Fruit fly (Drosophila melanogaster) whole organism, embryonic: ENCODE measurements around the gene DEF8.
A peak's percentile ranks its signal among the peaks of the same experiment; 100 is the strongest.

Experiments used
- Antp ChIP-seq: fragments of 200-800 bp; sonication (Bioruptor generic); optimal IDR thresholded peaks from 3 replicates; lab custom pipeline; 2016; ENCODE audit warnings: missing biosample characterization, missing genetic modification characterization
- BEAF-32 ChIP-seq: fragments of 200-800 bp; sonication (Bioruptor generic); optimal IDR thresholded peaks from 3 replicates; lab custom pipeline; 2017; ENCODE audit warnings: missing biosample characterization, missing genetic modification characterization, mild to moderate bottlenecking, moderate library complexity, missing genetic modification reagents
- CG10267 ChIP-seq: fragments of 200-800 bp; sonication (Bioruptor generic); optimal IDR thresholded peaks from 2 replicates; lab custom pipeline; 2018; ENCODE audit warnings: missing biosample characterization, mild to moderate bottlenecking, missing genetic modification characterization, moderate library complexity
- CG12219 ChIP-seq: fragments of 200-800 bp; sonication (Bioruptor generic); optimal IDR thresholded peaks from 3 replicates; lab custom pipeline; 2018; ENCODE audit warnings: missing biosample characterization, mild to moderate bottlenecking, missing genetic modification characterization
- CG12659 ChIP-seq: fragments of 200-800 bp; sonication (Bioruptor generic); optimal IDR thresholded peaks from 3 replicates; lab custom pipeline; 2017; ENCODE audit warnings: mild to moderate bottlenecking, missing biosample characterization, missing genetic modification reagents, missing genetic modification characterization
- CG14050 ChIP-seq: fragments of 200-800 bp; sonication (Bioruptor generic); IDR thresholded peaks from 3 replicates; pipeline ENCODE4 v1.3.6; 2022; ENCODE audit warnings: missing biosample characterization, missing genetic modification characterization
- CG15073 ChIP-seq: fragments of 200-800 bp; sonication (Bioruptor generic); optimal IDR thresholded peaks from 2 replicates; lab custom pipeline; 2016; ENCODE audit warnings: missing biosample characterization, missing genetic modification characterization
- CG16813 ChIP-seq: fragments of 200-800 bp; sonication (Bioruptor generic); IDR thresholded peaks from 3 replicates; pipeline ENCODE4 v1.3.6; 2022; ENCODE audit warnings: missing biosample characterization, missing genetic modification characterization; ENCODE audit not compliant: partially characterized antibody
- CG18476 ChIP-seq: fragments of 200-800 bp; sonication (Bioruptor generic); optimal IDR thresholded peaks from 2 replicates; lab custom pipeline; 2016; ENCODE audit warnings: missing biosample characterization, mild to moderate bottlenecking, missing genetic modification characterization
- CG31365 ChIP-seq: fragments of 200-800 bp; sonication (Bioruptor generic); optimal IDR thresholded peaks from 2 replicates; lab custom pipeline; 2018; ENCODE audit warnings: missing biosample characterization, mild to moderate bottlenecking, missing genetic modification characterization
- CG3281 ChIP-seq: fragments of 200-800 bp; sonication (Bioruptor generic); optimal IDR thresholded peaks from 3 replicates; lab custom pipeline; 2017; ENCODE audit warnings: missing biosample characterization, mild to moderate bottlenecking, missing genetic modification characterization
- CG3726 ChIP-seq: fragments of 200-800 bp; sonication (Bioruptor generic); IDR thresholded peaks from 3 replicates; pipeline ENCODE4, ENCODE4 v1.3.6; 2022; ENCODE audit warnings: missing biosample characterization, missing genetic modification characterization
- CG4617 ChIP-seq: fragments of 200-800 bp; sonication (Bioruptor generic); optimal IDR thresholded peaks from 3 replicates; lab custom pipeline; 2016; ENCODE audit warnings: missing biosample characterization, missing genetic modification characterization, borderline replicate concordance
- CG4730 ChIP-seq: fragments of 200-800 bp; sonication (Bioruptor generic); IDR thresholded peaks from 2 replicates; pipeline ENCODE4 v1.3.6; 2022; ENCODE audit warnings: missing biosample characterization, missing genetic modification characterization
- CG6765 ChIP-seq: fragments of 200-800 bp; sonication (Bioruptor generic); optimal IDR thresholded peaks from 3 replicates; lab custom pipeline; 2017; ENCODE audit warnings: missing biosample characterization, mild to moderate bottlenecking, missing genetic modification characterization
- CG8944 ChIP-seq: fragments of 200-800 bp; sonication (Bioruptor generic); optimal IDR thresholded peaks from 3 replicates; lab custom pipeline; 2016; ENCODE audit warnings: missing biosample characterization, missing genetic modification characterization
- CG9727 ChIP-seq: fragments of 200-800 bp; sonication (Bioruptor generic); optimal IDR thresholded peaks from 3 replicates; lab custom pipeline; 2017; ENCODE audit warnings: missing biosample characterization, mild to moderate bottlenecking, missing genetic modification characterization
- D ChIP-seq, 2 experiments: fragments of 200-800 bp in 1 of 2; fragments of >200 bp in 1 of 2; sonication (Bioruptor generic) in 1 of 2; optimal IDR thresholded peaks; 2 replicates in 1 of 2; 3 replicates in 1 of 2; lab custom pipeline; 2017; ENCODE audit warnings: mild to moderate bottlenecking in 1 of 2, missing biosample characterization in 1 of 2, missing genetic modification characterization in 1 of 2, missing genetic modification reagents in 1 of 2
- D19B ChIP-seq: fragments of 200-800 bp; sonication (Bioruptor generic); optimal IDR thresholded peaks from 2 replicates; lab custom pipeline; 2017; ENCODE audit warnings: missing biosample characterization, mild to moderate bottlenecking, missing genetic modification characterization
- Deaf1 ChIP-seq: fragments of 200-800 bp; optimal IDR thresholded peaks from 3 replicates; lab custom pipeline; 2019; ENCODE audit warnings: missing biosample characterization, mild to moderate bottlenecking, missing genetic modification characterization, moderate library complexity
- Dll ChIP-seq: fragments of 200-800 bp; sonication (Bioruptor generic); IDR thresholded peaks from 4 replicates; pipeline ENCODE4 v1.3.6; 2022; ENCODE audit warnings: missing biosample characterization, missing genetic modification characterization; ENCODE audit not compliant: partially characterized antibody
- Doc3 ChIP-seq: fragments of 200-800 bp; sonication (Bioruptor generic); IDR thresholded peaks from 3 replicates; pipeline ENCODE4 v1.3.6; 2022; ENCODE audit warnings: missing biosample characterization, missing genetic modification characterization; ENCODE audit not compliant: partially characterized antibody
- ERR ChIP-seq: fragments of 200-800 bp; sonication (Bioruptor generic); optimal IDR thresholded peaks from 2 replicates; lab custom pipeline; 2016; ENCODE audit warnings: missing biosample characterization, missing genetic modification characterization
- Hr39 ChIP-seq: fragments of >200 bp; optimal IDR thresholded peaks from 2 replicates; lab custom pipeline; 2017
- Hr51 ChIP-seq, 2 experiments: fragments of 200-800 bp; sonication (Bioruptor generic); optimal IDR thresholded peaks; 2 replicates in 1 of 2; 3 replicates in 1 of 2; lab custom pipeline; 2016 to 2018; ENCODE audit warnings: missing biosample characterization in 2 of 2, missing genetic modification characterization in 2 of 2, mild to moderate bottlenecking in 1 of 2, moderate library complexity in 1 of 2
- Mad ChIP-seq: fragments of 200-800 bp; sonication (Bioruptor generic); optimal IDR thresholded peaks from 2 replicates; lab custom pipeline; 2016; ENCODE audit warnings: missing biosample characterization, missing genetic modification characterization
- Myb ChIP-seq: fragments of 200-800 bp; sonication (Bioruptor generic); optimal IDR thresholded peaks from 2 replicates; lab custom pipeline; 2016; ENCODE audit warnings: missing biosample characterization, missing genetic modification characterization
- Nf-YB ChIP-seq: fragments of 200-800 bp; sonication (Bioruptor generic); optimal IDR thresholded peaks from 3 replicates; lab custom pipeline; 2019; ENCODE audit warnings: missing biosample characterization, mild to moderate bottlenecking, missing genetic modification characterization, moderate library complexity
- NfI ChIP-seq: fragments of 200-800 bp; sonication (Bioruptor generic); optimal IDR thresholded peaks from 3 replicates; lab custom pipeline; 2018; ENCODE audit warnings: missing biosample characterization, mild to moderate bottlenecking, missing genetic modification characterization, moderate library complexity
- Sry-δ ChIP-seq: fragments of 200-800 bp; sonication (Bioruptor generic); optimal IDR thresholded peaks from 2 replicates; lab custom pipeline; 2016; ENCODE audit warnings: missing biosample characterization, missing genetic modification characterization
- Tbp ChIP-seq: fragments of >200 bp; optimal IDR thresholded peaks from 2 replicates; lab custom pipeline; 2018; ENCODE audit warnings: missing biosample characterization, missing genetic modification characterization
- Vsx1 ChIP-seq: fragments of 200-800 bp; sonication (Bioruptor generic); optimal IDR thresholded peaks from 2 replicates; lab custom pipeline; 2017; ENCODE audit warnings: missing biosample characterization, mild to moderate bottlenecking, missing genetic modification characterization, missing genetic modification reagents
- cas ChIP-seq: fragments of 200-800 bp; sonication (Bioruptor generic); IDR thresholded peaks from 2 replicates; pipeline ENCODE4 v1.3.6; 2022; ENCODE audit warnings: missing biosample characterization, missing genetic modification characterization
- cg ChIP-seq: fragments of 200-800 bp; sonication (Bioruptor generic); optimal IDR thresholded peaks from 3 replicates; lab custom pipeline; 2019; ENCODE audit warnings: missing biosample characterization, mild to moderate bottlenecking, missing genetic modification characterization, moderate library complexity
- chinmo ChIP-seq: fragments of 200-800 bp; sonication (Bioruptor generic); IDR thresholded peaks from 4 replicates; pipeline ENCODE4 v1.3.6; 2022; ENCODE audit warnings: missing biosample characterization, missing genetic modification characterization; ENCODE audit not compliant: partially characterized antibody
- crc ChIP-seq: fragments of 200-800 bp; sonication (Bioruptor generic); optimal IDR thresholded peaks from 2 replicates; lab custom pipeline; 2016; ENCODE audit warnings: missing biosample characterization, missing genetic modification characterization
- crol ChIP-seq: fragments of 200-800 bp; sonication (Bioruptor generic); IDR thresholded peaks from 2 replicates; pipeline ENCODE4 v1.3.6; 2022; ENCODE audit warnings: missing biosample characterization, missing genetic modification characterization
- gcm ChIP-seq: fragments of 200-800 bp; sonication (Bioruptor generic); optimal IDR thresholded peaks from 2 replicates; lab custom pipeline; 2019; ENCODE audit warnings: missing biosample characterization, mild to moderate bottlenecking, missing genetic modification characterization, moderate library complexity
- nmo ChIP-seq: fragments of 200-800 bp; sonication (Bioruptor generic); optimal IDR thresholded peaks from 2 replicates; lab custom pipeline; 2018; ENCODE audit warnings: missing biosample characterization, mild to moderate bottlenecking, missing genetic modification characterization, moderate library complexity
- pita ChIP-seq: fragments of 200-800 bp; sonication (Bioruptor generic); optimal IDR thresholded peaks from 2 replicates; lab custom pipeline; 2017; ENCODE audit warnings: missing biosample characterization, mild to moderate bottlenecking, missing genetic modification characterization
- scrt ChIP-seq: fragments of 200-800 bp; sonication (Bioruptor generic); optimal IDR thresholded peaks from 2 replicates; lab custom pipeline; 2018; ENCODE audit warnings: missing biosample characterization, mild to moderate bottlenecking, missing genetic modification characterization, moderate library complexity
- sisA ChIP-seq: fragments of 200-800 bp; sonication (Bioruptor generic); IDR thresholded peaks from 2 replicates; pipeline ENCODE4 v1.3.6; 2022; ENCODE audit warnings: missing biosample characterization, missing genetic modification characterization
- stwl ChIP-seq: fragments of 200-800 bp; sonication (Bioruptor generic); optimal IDR thresholded peaks from 3 replicates; lab custom pipeline; 2018; ENCODE audit warnings: missing biosample characterization, mild to moderate bottlenecking, missing genetic modification characterization, moderate library complexity
- tll ChIP-seq, 2 experiments: fragments of 200-800 bp in 1 of 2; fragments of >200 bp in 1 of 2; sonication (Bioruptor generic) in 1 of 2; optimal IDR thresholded peaks; 2 replicates each; lab custom pipeline; 2017 to 2019; ENCODE audit warnings: missing biosample characterization in 2 of 2, missing genetic modification characterization in 2 of 2, mild to moderate bottlenecking in 1 of 2, moderate library complexity in 1 of 2
- toy ChIP-seq: fragments of 200-800 bp; sonication (Bioruptor generic); IDR thresholded peaks from 2 replicates; pipeline ENCODE4 v1.3.6; 2022; ENCODE audit warnings: missing biosample characterization, missing genetic modification characterization
- vfl ChIP-seq: fragments of 200-800 bp; sonication (Bioruptor generic); optimal IDR thresholded peaks from 2 replicates; lab custom pipeline; 2016; ENCODE audit warnings: missing biosample characterization, missing genetic modification characterization
- zfh2 ChIP-seq: fragments of 200-800 bp; sonication (Bioruptor generic); optimal IDR thresholded peaks from 2 replicates; lab custom pipeline; 2016; ENCODE audit warnings: missing biosample characterization, missing genetic modification characterization

DEF8 gene

DNA sequence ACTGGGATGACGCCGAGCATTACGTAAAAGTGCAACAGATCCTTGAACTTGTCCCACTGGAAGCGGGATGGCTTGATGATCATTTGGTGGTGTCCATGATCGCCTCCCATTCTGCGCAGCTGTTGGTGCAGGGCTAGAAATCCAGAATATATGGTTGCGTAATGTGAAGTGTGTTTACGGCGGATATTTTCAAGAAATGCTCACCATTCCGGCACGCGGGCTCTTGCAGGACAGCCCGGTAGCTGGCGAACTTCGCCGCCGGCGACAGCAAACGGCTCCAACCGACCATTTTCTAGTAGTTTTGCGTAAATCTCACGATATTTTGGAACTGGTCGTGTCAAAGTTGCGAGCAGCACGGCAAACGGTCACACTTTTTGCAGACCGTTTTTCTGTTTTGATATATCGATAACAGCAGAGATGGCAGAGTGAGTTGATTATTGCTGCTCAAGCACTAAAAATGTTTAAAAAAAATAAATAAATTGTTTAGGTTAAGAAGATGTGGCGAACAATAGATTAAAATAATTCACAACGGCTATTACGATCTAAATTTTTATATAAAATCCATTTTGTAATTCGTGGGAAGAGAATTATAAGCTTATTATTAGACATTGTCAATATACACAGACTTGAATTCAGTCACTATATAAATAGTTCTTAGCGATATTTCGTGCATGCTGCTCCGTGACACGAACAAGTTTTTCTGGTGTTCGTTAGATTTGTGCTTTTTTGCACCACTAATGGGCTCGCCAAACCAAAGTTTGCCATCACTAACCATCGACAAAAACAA is 6.4 kb downstream of the DEF8 start, which contains the start of the genes ND-SGDH and RhoGAP68F:
ND-SGDH (minus strand) TSS at position 472 of the 787 bp plus-strand sequence.
RhoGAP68F (plus strand) TSS at position 756 of the 787 bp plus-strand sequence.
- TF ChIP-seq Nf-YB (GFP tag; lab: Kevin White, UChicago): peak; percentile 39
- TF ChIP-seq CG4730 (GFP tag; lab: Robert Waterston, UW): peak; percentile 32; the same call in 1 of the 2 replicates
- no peak for TF ChIP-seq pita (GFP tag; lab: Kevin White, UChicago)
- no peak for TF ChIP-seq scrt (GFP tag; lab: Kevin White, UChicago)
- no peak for TF ChIP-seq Hr39
- TF ChIP-seq Antp: peak; percentile 63
- peak; percentile 61 for TF ChIP-seq Mad (GFP tag; lab: Kevin White, UChicago)
- peak; percentile 62 for TF ChIP-seq Vsx1 (GFP tag; lab: Kevin White, UChicago)
- no peak for TF ChIP-seq D (optimal IDR thresholded peaks at IDR 0.05; lab: Kevin White, UChicago)
- peak; percentile 34 for TF ChIP-seq D (GFP tag; optimal IDR thresholded peaks at IDR 0.05; lab: Kevin White, UChicago)
- TF ChIP-seq cg (GFP tag; lab: Kevin White, UChicago): no peak
- TF ChIP-seq Doc3 (GFP tag; lab: Robert Waterston, UW): peak; percentile 95
- TF ChIP-seq CG4617 (GFP tag; lab: Kevin White, UChicago): peak; percentile 28
- TF ChIP-seq CG3726: no peak
- TF ChIP-seq Myb: peak; percentile 25
- peak; percentile 74 for TF ChIP-seq CG10267 (tag; lab: Kevin White, UChicago)
- peak; percentile 15 for TF ChIP-seq D19B (GFP tag; lab: Kevin White, UChicago)
- no peak for TF ChIP-seq CG6765
- TF ChIP-seq gcm (GFP tag; lab: Kevin White, UChicago): peak; percentile 40
- no peak for TF ChIP-seq CG14050
- peak; percentile 60 for TF ChIP-seq CG3281 (GFP tag; lab: Kevin White, UChicago)
- TF ChIP-seq CG12659 (GFP tag; lab: Kevin White, UChicago): peak; percentile 89
- 0 out of 2 replicates have a peak, but pooled peaks have one; percentile 44 for TF ChIP-seq cas
- no peak for TF ChIP-seq ERR (GFP tag; lab: Kevin White, UChicago)
- TF ChIP-seq toy (GFP tag; lab: Robert Waterston, UW): peak; percentile 42; the same call in 1 of the 2 replicates
- peak; percentile 79 for TF ChIP-seq CG9727
- TF ChIP-seq vfl: peak; percentile 70
- TF ChIP-seq stwl: peak; percentile 55
- peak; percentile 88; the same call in 3 of the 4 replicates for TF ChIP-seq chinmo (GFP tag; lab: Robert Waterston, UW)
- TF ChIP-seq crc (GFP tag; lab: Kevin White, UChicago): no peak
- peak; percentile 99 for TF ChIP-seq Dll (GFP tag; lab: Robert Waterston, UW)
- peak; percentile 46 for TF ChIP-seq CG8944 (GFP tag; lab: Kevin White, UChicago)
- peak; percentile 67 for TF ChIP-seq CG18476
- TF ChIP-seq Hr51 (GFP tag; optimal IDR thresholded peaks at IDR 0.05; lab: Kevin White, UChicago): peak; percentile 71 to 76
- peak; percentile 86 for TF ChIP-seq zfh2
- TF ChIP-seq CG16813 (GFP tag; lab: Robert Waterston, UW): peak; percentile 95
- peak; percentile 89 for TF ChIP-seq nmo (GFP tag; lab: Kevin White, UChicago)
- TF ChIP-seq Deaf1: peak; percentile 52
- no peak for TF ChIP-seq Tbp (GFP tag; lab: Kevin White, UChicago)
- TF ChIP-seq tll (GFP tag; optimal IDR thresholded peaks at IDR 0.05; lab: Kevin White, UChicago): no peak
- TF ChIP-seq NfI (GFP tag; lab: Kevin White, UChicago): peak; percentile 74
- no peak for TF ChIP-seq CG15073
- TF ChIP-seq CG31365 (tag; lab: Kevin White, UChicago): no peak
- TF ChIP-seq sisA (GFP tag; lab: Robert Waterston, UW): peak; percentile 68
- TF ChIP-seq Sry-δ: peak; percentile 97
- TF ChIP-seq BEAF-32 (GFP tag; lab: Kevin White, UChicago): peak; percentile 99
- no peak for TF ChIP-seq CG12219 (GFP tag; lab: Kevin White, UChicago)
- no peak for TF ChIP-seq crol (GFP tag; lab: Robert Waterston, UW)
